Worm (Caenorhabditis elegans) whole organism, young adult: ENCODE results near the gene F57G8.7.

Experiments
- F10E7.11 ChIP-seq: sonication (generic microtip); optimal IDR thresholded peaks from 2 replicates; lab custom pipeline; 2017; ENCODE audit warnings: mild to moderate bottlenecking, missing genetic modification characterization, moderate library complexity, missing compliant biosample characterization
- F37B4.10 ChIP-seq: fragments of 200-800 bp; sonication (Bioruptor generic); IDR thresholded peaks from 2 replicates; pipeline ENCODE4 v1.3.6; 2022; ENCODE audit warnings: missing genetic modification characterization, missing compliant biosample characterization
- F39B2.1 ChIP-seq: fragments of 200-800 bp; sonication (Bioruptor generic); IDR thresholded peaks from 2 replicates; pipeline ENCODE4 v1.3.6; 2022; ENCODE audit warnings: missing genetic modification reagents, missing genetic modification characterization, missing compliant biosample characterization
- F55B11.4 ChIP-seq: sonication (generic microtip); optimal IDR thresholded peaks from 2 replicates; lab custom pipeline; 2016; ENCODE audit warnings: missing compliant biosample characterization, missing genetic modification characterization, borderline replicate concordance; ENCODE audit not compliant: insufficient read depth
- K11D2.4 ChIP-seq: fragments of 200-800 bp; sonication (Bioruptor generic); IDR thresholded peaks from 2 replicates; pipeline ENCODE4 v1.3.6; 2022; ENCODE audit warnings: missing genetic modification reagents, missing genetic modification characterization, missing compliant biosample characterization
- K12H6.12 ChIP-seq: fragments of 200-800 bp; sonication (Bioruptor generic); optimal IDR thresholded peaks from 2 replicates; lab custom pipeline; 2018; ENCODE audit warnings: mild to moderate bottlenecking, missing genetic modification characterization, missing compliant biosample characterization
- ZK185.1 ChIP-seq: sonication (generic microtip); optimal IDR thresholded peaks from 2 replicates; lab custom pipeline; 2016; ENCODE audit warnings: mild to moderate bottlenecking, missing genetic modification characterization, missing compliant biosample characterization; ENCODE audit not compliant: poor library complexity, severe bottlenecking
- attf-3 ChIP-seq: fragments of 200-800 bp; sonication (Bioruptor generic); conservative IDR thresholded peaks from 2 replicates; pipeline ENCODE4 v1.3.6; 2022; ENCODE audit warnings: missing genetic modification reagents, missing genetic modification characterization, missing compliant biosample characterization
- cebp-1 ChIP-seq, 2 experiments: fragments of 200-800 bp in 1 of 2; sonication (Bioruptor generic) in 1 of 2; sonication (generic microtip) in 1 of 2; IDR thresholded peaks in 1 of 2; optimal IDR thresholded peaks in 1 of 2; 2 replicates each; pipeline versions ENCODE4 v1.3.6 to Lab custom; 2017 to 2022; ENCODE audit warnings: missing compliant biosample characterization in 2 of 2, missing genetic modification characterization in 2 of 2, mild to moderate bottlenecking in 1 of 2, missing genetic modification reagents in 1 of 2, moderate library complexity in 1 of 2
- die-1 ChIP-seq: sonication (generic microtip); optimal IDR thresholded peaks from 2 replicates; lab custom pipeline; 2016; ENCODE audit warnings: missing genotype, mild to moderate bottlenecking, missing genetic modification characterization, missing compliant biosample characterization
- efl-1 ChIP-seq: fragments of 150-350 bp; optimal IDR thresholded peaks from 2 replicates; lab custom pipeline; 2014; ENCODE audit warnings: missing biosample characterization, missing genetic modification reagents, missing genetic modification characterization
- egl-44 ChIP-seq: fragments of 200-800 bp; sonication (Bioruptor generic); IDR thresholded peaks from 2 replicates; pipeline ENCODE4 v1.3.6; 2022; ENCODE audit warnings: missing genetic modification reagents, missing genetic modification characterization, missing compliant biosample characterization
- let-607 ChIP-seq, 2 experiments: fragments of 200-800 bp in 1 of 2; sonication (Bioruptor generic) in 1 of 2; sonication (generic microtip) in 1 of 2; optimal IDR thresholded peaks; 2 replicates each; lab custom pipeline; 2016 to 2018; ENCODE audit warnings: mild to moderate bottlenecking in 2 of 2, missing compliant biosample characterization in 2 of 2, missing genetic modification characterization in 2 of 2, moderate library complexity in 2 of 2, missing genotype in 1 of 2
- lir-1 ChIP-seq: fragments of 200-800 bp; sonication (Bioruptor generic); conservative IDR thresholded peaks from 2 replicates; pipeline ENCODE4 v1.3.6; 2022; ENCODE audit warnings: missing genetic modification reagents, missing genetic modification characterization, missing compliant biosample characterization
- lsl-1 ChIP-seq: fragments of 200-800 bp; sonication (Bioruptor generic); optimal IDR thresholded peaks from 2 replicates; lab custom pipeline; 2018; ENCODE audit warnings: mild to moderate bottlenecking, missing genetic modification characterization, moderate library complexity, missing compliant biosample characterization
- mcd-1 ChIP-seq: fragments of 200-800 bp; sonication (Bioruptor generic); IDR thresholded peaks from 2 replicates; pipeline ENCODE4 v1.3.6; 2022; ENCODE audit warnings: missing genetic modification reagents, missing genetic modification characterization, missing compliant biosample characterization
- mel-28 ChIP-seq: sonication (generic microtip); optimal IDR thresholded peaks from 2 replicates; lab custom pipeline; 2016; ENCODE audit warnings: borderline replicate concordance, mild to moderate bottlenecking, missing genetic modification characterization, missing compliant biosample characterization
- mes-4 ChIP-seq: sonication (generic microtip); optimal IDR thresholded peaks from 2 replicates; lab custom pipeline; 2016; ENCODE audit warnings: missing genotype, missing genetic modification characterization, missing compliant biosample characterization
- nhr-120 ChIP-seq: fragments of 200-800 bp; sonication (Bioruptor generic); IDR thresholded peaks from 2 replicates; pipeline ENCODE4 v1.3.6; 2022; ENCODE audit warnings: missing genetic modification characterization, missing compliant biosample characterization
- nhr-27 ChIP-seq: fragments of 200-800 bp; sonication (Bioruptor generic); optimal IDR thresholded peaks from 2 replicates; lab custom pipeline; 2018; ENCODE audit warnings: mild to moderate bottlenecking, missing genetic modification characterization, moderate library complexity, missing compliant biosample characterization
- repo-1 ChIP-seq: sonication (generic microtip); optimal IDR thresholded peaks from 2 replicates; lab custom pipeline; 2017; ENCODE audit warnings: mild to moderate bottlenecking, missing genetic modification characterization, missing compliant biosample characterization
- sea-2 ChIP-seq: fragments of 200-800 bp; sonication (Bioruptor generic); IDR thresholded peaks from 2 replicates; pipeline ENCODE4 v1.3.6; 2022; ENCODE audit warnings: missing genetic modification characterization, missing compliant biosample characterization
- snpc-4 ChIP-seq, 5 experiments: fragments of 150-350 bp in 1 of 5; sonication (generic microtip) in 4 of 5; optimal IDR thresholded peaks; 2 replicates each; lab custom pipeline; 2014 to 2018; ENCODE audit warnings: missing genetic modification characterization in 5 of 5, missing biosample characterization in 3 of 5, antibody characterized with exemption in 2 of 5, mild to moderate bottlenecking in 2 of 5, missing compliant biosample characterization in 2 of 5, missing genotype in 2 of 5, moderate library complexity in 2 of 5, missing genetic modification reagents in 1 of 5
- tbp1 ChIP-seq: fragments of 200-800 bp; sonication (Bioruptor generic); optimal IDR thresholded peaks from 2 replicates; lab custom pipeline; 2018; ENCODE audit warnings: mild to moderate bottlenecking, missing genetic modification characterization, missing compliant biosample characterization
- tbx-9 ChIP-seq: sonication (generic microtip); optimal IDR thresholded peaks from 2 replicates; lab custom pipeline; 2016; ENCODE audit warnings: borderline replicate concordance, missing genetic modification characterization, inconsistent platforms, missing compliant biosample characterization
- ztf-18 ChIP-seq: sonication (generic microtip); optimal IDR thresholded peaks from 2 replicates; lab custom pipeline; 2016; ENCODE audit warnings: missing genotype, mild to moderate bottlenecking, missing genetic modification characterization, missing compliant biosample characterization
- ztf-28 ChIP-seq: fragments of 200-800 bp; sonication (Bioruptor generic); IDR thresholded peaks from 2 replicates; pipeline ENCODE4 v1.3.6; 2022; ENCODE audit warnings: missing genetic modification reagents, missing genetic modification characterization, missing compliant biosample characterization

Gene F57G8.7

ce11 chrV:16302439-16302838, 26.5 kb upstream of the F57G8.7 start, which contains the start of the genes C31A11.13 and oac-6:
Gene C31A11.13, minus strand, starts transcription at chrV:16302551.
Gene oac-6, plus strand, starts transcription at chrV:16302717.
- TF ChIP-seq lir-1 (GFP tag; lab: Robert Waterston, UW): no peak
- TF ChIP-seq let-607 (tag; optimal IDR thresholded peaks at IDR 0.05; lab: Kevin White, UChicago): no peak
- TF ChIP-seq F55B11.4 (tag; lab: Kevin White, UChicago): no peak
- TF ChIP-seq snpc-4 (GFP tag; optimal IDR thresholded peaks at IDR 0.05; lab: Kevin White, UChicago): no peak
- peak in 2 of 4 experiments; percentile 14 to 41 for TF ChIP-seq snpc-4 (tag; optimal IDR thresholded peaks at IDR 0.05; lab: Kevin White, UChicago)

ce11 chrV:16307253-16307652, 21.7 kb upstream of the F57G8.7 start, which contains the start of gene srxa-7:
Gene srxa-7, plus strand, starts transcription at chrV:16307553.
- no peak for TF ChIP-seq lir-1 (GFP tag; lab: Robert Waterston, UW)
- TF ChIP-seq tbx-9 (tag; lab: Kevin White, UChicago): no peak
- TF ChIP-seq, all 124 proteins: peak for 0

- TF ChIP-seq mcd-1 (GFP tag; lab: Robert Waterston, UW) (no peak), ztf-18 (tag; lab: Kevin White, UChicago) (no peak), F55B11.4 (tag; lab: Kevin White, UChicago) (no peak), F37B4.10 (GFP tag; lab: Robert Waterston, UW) (no peak), ztf-28 (GFP tag; lab: Robert Waterston, UW) (no peak)
Measured at ce11 chrV:16308343-16308742, 20.6 kb upstream of the F57G8.7 start.

DNA sequence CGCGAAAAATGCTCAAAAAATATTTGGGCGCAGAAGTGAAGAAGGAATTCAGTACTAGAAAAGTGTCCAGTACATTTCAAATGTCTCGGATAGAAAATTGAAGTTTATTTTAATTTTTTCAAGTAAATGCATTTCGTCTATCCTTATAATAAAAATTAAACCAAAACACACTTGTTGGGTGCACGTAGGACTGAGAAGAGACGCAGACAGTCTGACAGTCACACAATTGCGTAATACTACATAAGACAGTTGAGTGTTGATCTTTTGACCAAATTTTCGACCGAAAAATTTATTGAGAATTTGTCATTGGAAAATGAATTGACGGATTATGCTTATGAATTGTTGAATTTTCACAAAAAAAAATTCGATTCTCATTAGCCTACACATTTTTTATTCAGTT, 19.4 kb upstream of the F57G8.7 start, which contains the start of gene oac-7:
TSS of gene oac-7 (plus strand) at position 283 of the 400 bp plus-strand sequence.
- no peak for TF ChIP-seq ZK185.1
- TF ChIP-seq attf-3 (GFP tag; lab: Robert Waterston, UW): no peak
- TF ChIP-seq cebp-1 (GFP tag; IDR thresholded peaks at IDR 0.05; lab: Robert Waterston, UW): no peak
- TF ChIP-seq cebp-1 (tag; optimal IDR thresholded peaks at IDR 0.05; lab: Kevin White, UChicago): peak; percentile 85
- TF ChIP-seq, all 124 proteins: peak for 1

ce11 chrV:16315004-16315403, 13.9 kb upstream of the F57G8.7 start, which contains the start of gene str-214:
Gene str-214, plus strand, starts transcription at chrV:16315304.
- TF ChIP-seq K12H6.12 (no peak), ztf-18 (tag; lab: Kevin White, UChicago) (no peak), F39B2.1 (GFP tag; lab: Robert Waterston, UW) (no peak), F55B11.4 (tag; lab: Kevin White, UChicago) (no peak), nhr-27 (tag; lab: Kevin White, UChicago) (no peak), K11D2.4 (GFP tag; lab: Robert Waterston, UW) (no peak), mes-4 (tag; lab: Kevin White, UChicago) (no peak), nhr-120 (GFP tag; lab: Robert Waterston, UW) (no peak), egl-44 (GFP tag; lab: Robert Waterston, UW) (no peak), sea-2 (GFP tag; lab: Robert Waterston, UW) (no peak), F10E7.11 (tag; lab: Kevin White, UChicago) (no peak), efl-1 (GFP tag; lab: Kevin White, UChicago) (no peak), lsl-1 (GFP tag; lab: Kevin White, UChicago) (no peak), repo-1 (tag; lab: Kevin White, UChicago) (no peak), tbp1 (no peak), die-1 (tag; lab: Kevin White, UChicago) (no peak), mel-28 (no peak)
- TF ChIP-seq, all 124 proteins: peak for 0
